Fruit fly (Drosophila melanogaster) whole organism, embryonic: ENCODE results near the gene ss.

Source experiments
- ATbp ChIP-seq: fragments of 200-800 bp; sonication (Bioruptor generic); optimal IDR thresholded peaks from 2 replicates; lab custom pipeline; 2017; ENCODE audit warnings: missing biosample characterization, mild to moderate bottlenecking, missing genetic modification characterization, missing genetic modification reagents
- CG10209 ChIP-seq: fragments of 200-800 bp; sonication (Bioruptor generic); optimal IDR thresholded peaks from 3 replicates; lab custom pipeline; 2017; ENCODE audit warnings: missing biosample characterization, mild to moderate bottlenecking, missing genetic modification characterization, missing genetic modification reagents
- CG10267 ChIP-seq: fragments of 200-800 bp; sonication (Bioruptor generic); optimal IDR thresholded peaks from 2 replicates; lab custom pipeline; 2018; ENCODE audit warnings: missing biosample characterization, mild to moderate bottlenecking, missing genetic modification characterization, moderate library complexity
- CG11093 ChIP-seq: fragments of 200-800 bp; sonication (Bioruptor generic); IDR thresholded peaks from 3 replicates; pipeline ENCODE4 v1.3.6; 2022; ENCODE audit warnings: missing biosample characterization, missing genetic modification characterization
- CG13296 ChIP-seq: fragments of 200-800 bp; sonication (Bioruptor generic); optimal IDR thresholded peaks from 3 replicates; lab custom pipeline; 2018; ENCODE audit warnings: missing biosample characterization, mild to moderate bottlenecking, missing genetic modification characterization
- CG14860 ChIP-seq: fragments of 200-800 bp; sonication (Bioruptor generic); IDR thresholded peaks from 3 replicates; pipeline ENCODE4 v1.3.6; 2022; ENCODE audit warnings: missing biosample characterization, missing genetic modification characterization; ENCODE audit not compliant: partially characterized antibody
- CG18262 ChIP-seq: fragments of 200-800 bp; optimal IDR thresholded peaks from 3 replicates; lab custom pipeline; 2019; ENCODE audit warnings: missing biosample characterization, mild to moderate bottlenecking, missing genetic modification characterization, moderate library complexity
- CG31441 ChIP-seq: fragments of 200-800 bp; sonication (Bioruptor generic); IDR thresholded peaks from 2 replicates; pipeline ENCODE4 v1.3.6; 2022; ENCODE audit warnings: missing biosample characterization, missing genetic modification characterization
- CG32767 ChIP-seq: fragments of 200-800 bp; sonication (Bioruptor generic); IDR thresholded peaks from 2 replicates; pipeline ENCODE4 v1.3.6; 2022; ENCODE audit warnings: missing biosample characterization, missing genetic modification characterization
- CG3726 ChIP-seq: fragments of 200-800 bp; sonication (Bioruptor generic); IDR thresholded peaks from 3 replicates; pipeline ENCODE4, ENCODE4 v1.3.6; 2022; ENCODE audit warnings: missing biosample characterization, missing genetic modification characterization
- CG5180 ChIP-seq: fragments of 200-800 bp; sonication (Bioruptor generic); optimal IDR thresholded peaks from 3 replicates; lab custom pipeline; 2017; ENCODE audit warnings: missing biosample characterization, missing genetic modification characterization, mild to moderate bottlenecking, moderate library complexity, missing genetic modification reagents
- CG6254 ChIP-seq: fragments of 200-800 bp; sonication (Bioruptor generic); optimal IDR thresholded peaks from 3 replicates; lab custom pipeline; 2017; ENCODE audit warnings: mild to moderate bottlenecking, missing biosample characterization, missing genetic modification reagents, missing genetic modification characterization
- CG7372 ChIP-seq: fragments of 200-800 bp; sonication (Bioruptor generic); IDR thresholded peaks from 2 replicates; pipeline ENCODE4 v1.3.6; 2022; ENCODE audit warnings: missing biosample characterization, missing genetic modification characterization
- CG7786 ChIP-seq: fragments of 200-800 bp; sonication (Bioruptor generic); optimal IDR thresholded peaks from 2 replicates; lab custom pipeline; 2016; ENCODE audit warnings: missing biosample characterization, missing genetic modification characterization
- CG9437 ChIP-seq: fragments of 200-800 bp; sonication (Bioruptor generic); optimal IDR thresholded peaks from 2 replicates; lab custom pipeline; 2018; ENCODE audit warnings: missing biosample characterization, mild to moderate bottlenecking, missing genetic modification characterization
- CoRest ChIP-seq: fragments of 200-800 bp; sonication (Bioruptor generic); optimal IDR thresholded peaks from 3 replicates; lab custom pipeline; 2018; ENCODE audit warnings: missing biosample characterization, mild to moderate bottlenecking, missing genetic modification characterization, moderate library complexity
- Dp ChIP-seq: fragments of 200-800 bp; sonication (Bioruptor generic); optimal IDR thresholded peaks from 2 replicates; lab custom pipeline; 2018; ENCODE audit warnings: missing biosample characterization, mild to moderate bottlenecking, missing genetic modification characterization, moderate library complexity
- Drgx ChIP-seq: fragments of 200-800 bp; sonication (Bioruptor generic); IDR thresholded peaks from 2 replicates; pipeline ENCODE4 v1.3.6; 2022; ENCODE audit warnings: missing biosample characterization, missing genetic modification characterization
- Fer3 ChIP-seq: fragments of 200-800 bp; sonication (Bioruptor generic); optimal IDR thresholded peaks from 2 replicates; lab custom pipeline; 2018; ENCODE audit warnings: missing biosample characterization, mild to moderate bottlenecking, missing genetic modification characterization, moderate library complexity
- Hey ChIP-seq: fragments of 200-800 bp; sonication (Bioruptor generic); optimal IDR thresholded peaks from 3 replicates; lab custom pipeline; 2018; ENCODE audit warnings: missing biosample characterization, mild to moderate bottlenecking, missing genetic modification characterization
- Hmr ChIP-seq: fragments of 200-800 bp; sonication (Bioruptor generic); optimal IDR thresholded peaks from 3 replicates; lab custom pipeline; 2017; ENCODE audit warnings: mild to moderate bottlenecking, missing biosample characterization, missing genetic modification reagents, missing genetic modification characterization
- Hr39 ChIP-seq: fragments of >200 bp; optimal IDR thresholded peaks from 2 replicates; lab custom pipeline; 2017
- Kr ChIP-seq: fragments of 200-800 bp; sonication (Bioruptor generic); optimal IDR thresholded peaks from 2 replicates; lab custom pipeline; 2017; ENCODE audit warnings: missing biosample characterization, mild to moderate bottlenecking, missing genetic modification characterization
- Lhr ChIP-seq: fragments of 200-800 bp; sonication (Bioruptor generic); optimal IDR thresholded peaks from 3 replicates; lab custom pipeline; 2017; ENCODE audit warnings: mild to moderate bottlenecking, missing biosample characterization, missing genetic modification reagents, missing genetic modification characterization
- Max ChIP-seq: fragments of 200-800 bp; sonication (Bioruptor generic); optimal IDR thresholded peaks from 2 replicates; lab custom pipeline; 2016; ENCODE audit warnings: missing biosample characterization, mild to moderate bottlenecking, missing genetic modification characterization
- Myb ChIP-seq: fragments of 200-800 bp; sonication (Bioruptor generic); optimal IDR thresholded peaks from 2 replicates; lab custom pipeline; 2016; ENCODE audit warnings: missing biosample characterization, missing genetic modification characterization
- Nf-YB ChIP-seq: fragments of 200-800 bp; sonication (Bioruptor generic); optimal IDR thresholded peaks from 3 replicates; lab custom pipeline; 2019; ENCODE audit warnings: missing biosample characterization, mild to moderate bottlenecking, missing genetic modification characterization, moderate library complexity
- Sox100B ChIP-seq: fragments of 200-800 bp; sonication (Bioruptor generic); optimal IDR thresholded peaks from 3 replicates; lab custom pipeline; 2018; ENCODE audit warnings: missing biosample characterization, mild to moderate bottlenecking, missing genetic modification characterization
- ac ChIP-seq: fragments of 200-800 bp; sonication (Bioruptor generic); optimal IDR thresholded peaks from 3 replicates; lab custom pipeline; 2017; ENCODE audit warnings: missing biosample characterization, mild to moderate bottlenecking, missing genetic modification characterization
- br ChIP-seq: fragments of >200 bp; optimal IDR thresholded peaks from 2 replicates; lab custom pipeline; 2017
- btn ChIP-seq: fragments of 200-800 bp; sonication (Bioruptor generic); optimal IDR thresholded peaks from 2 replicates; lab custom pipeline; 2016; ENCODE audit warnings: missing biosample characterization, missing genetic modification characterization
- chn ChIP-seq: fragments of 200-800 bp; sonication (Bioruptor generic); optimal IDR thresholded peaks from 2 replicates; lab custom pipeline; 2016; ENCODE audit warnings: missing biosample characterization, missing genetic modification characterization
- dmrt99B ChIP-seq: fragments of 200-800 bp; sonication (Bioruptor generic); optimal IDR thresholded peaks from 2 replicates; lab custom pipeline; 2018; ENCODE audit warnings: missing biosample characterization, mild to moderate bottlenecking, missing genetic modification characterization, moderate library complexity
- dysf ChIP-seq: fragments of 200-800 bp; sonication (Bioruptor generic); IDR thresholded peaks from 3 replicates; pipeline ENCODE4 v1.3.6; 2022; ENCODE audit warnings: missing biosample characterization, missing genetic modification characterization
- fd102C ChIP-seq: fragments of 200-800 bp; sonication (Bioruptor generic); optimal IDR thresholded peaks from 2 replicates; lab custom pipeline; 2018; ENCODE audit warnings: missing biosample characterization, mild to moderate bottlenecking, missing genetic modification characterization, moderate library complexity
- fd64A ChIP-seq: fragments of 200-800 bp; sonication (Bioruptor generic); optimal IDR thresholded peaks from 3 replicates; lab custom pipeline; 2018; ENCODE audit warnings: missing biosample characterization, mild to moderate bottlenecking, missing genetic modification characterization
- gfzf ChIP-seq: fragments of 200-800 bp; sonication (Bioruptor generic); optimal IDR thresholded peaks from 2 replicates; lab custom pipeline; 2016; ENCODE audit warnings: missing biosample characterization, mild to moderate bottlenecking, missing genetic modification characterization, moderate library complexity
- hb ChIP-seq: fragments of 200-800 bp; sonication (Bioruptor generic); IDR thresholded peaks from 3 replicates; pipeline ENCODE4 v1.3.6; 2022; ENCODE audit warnings: missing biosample characterization, missing genetic modification characterization; ENCODE audit not compliant: partially characterized antibody
- jigr1 ChIP-seq: fragments of 200-800 bp; sonication (Bioruptor generic); IDR thresholded peaks from 3 replicates; pipeline ENCODE4 v1.3.6; 2022; ENCODE audit warnings: missing biosample characterization, missing genetic modification characterization
- kah ChIP-seq: fragments of 200-800 bp; sonication (Bioruptor generic); optimal IDR thresholded peaks from 2 replicates; lab custom pipeline; 2018; ENCODE audit warnings: missing biosample characterization, mild to moderate bottlenecking, missing genetic modification characterization
- kay ChIP-seq: fragments of 200-800 bp; sonication (Bioruptor generic); optimal IDR thresholded peaks from 2 replicates; lab custom pipeline; 2016; ENCODE audit warnings: missing biosample characterization, missing genetic modification characterization
- mam ChIP-seq: fragments of 200-800 bp; sonication (Bioruptor generic); optimal IDR thresholded peaks from 3 replicates; lab custom pipeline; 2016; ENCODE audit warnings: missing biosample characterization, missing genetic modification characterization
- mirr ChIP-seq: fragments of 200-800 bp; sonication (Bioruptor generic); optimal IDR thresholded peaks from 3 replicates; lab custom pipeline; 2018; ENCODE audit warnings: missing biosample characterization, mild to moderate bottlenecking, missing genetic modification characterization
- org-1 ChIP-seq: fragments of 200-800 bp; sonication (Bioruptor generic); optimal IDR thresholded peaks from 2 replicates; lab custom pipeline; 2017; ENCODE audit warnings: missing biosample characterization, missing genetic modification characterization
- otp ChIP-seq: fragments of 200-800 bp; sonication (Bioruptor generic); IDR thresholded peaks from 3 replicates; pipeline ENCODE4, ENCODE4 v1.3.6; 2022; ENCODE audit warnings: missing biosample characterization, missing genetic modification characterization
- rib ChIP-seq: fragments of 200-800 bp; sonication (Bioruptor generic); IDR thresholded peaks from 2 replicates; pipeline ENCODE4 v1.3.6; 2022; ENCODE audit warnings: missing biosample characterization, missing genetic modification characterization
- sim ChIP-seq: fragments of 200-800 bp; sonication (Bioruptor generic); IDR thresholded peaks from 2 replicates; pipeline ENCODE4 v1.3.6; 2022; ENCODE audit warnings: missing biosample characterization, missing genetic modification characterization
- sob ChIP-seq: fragments of 200-800 bp; sonication (Bioruptor generic); IDR thresholded peaks from 2 replicates; pipeline ENCODE4 v1.3.6; 2022; ENCODE audit warnings: missing biosample characterization, missing genetic modification characterization
- sqz ChIP-seq: fragments of 200-800 bp; sonication (Bioruptor generic); optimal IDR thresholded peaks from 3 replicates; lab custom pipeline; 2018; ENCODE audit warnings: missing biosample characterization, mild to moderate bottlenecking, missing genetic modification characterization
- stwl ChIP-seq: fragments of 200-800 bp; sonication (Bioruptor generic); optimal IDR thresholded peaks from 3 replicates; lab custom pipeline; 2018; ENCODE audit warnings: missing biosample characterization, mild to moderate bottlenecking, missing genetic modification characterization, moderate library complexity
- ttk ChIP-seq: fragments of 200-800 bp; sonication (Bioruptor generic); IDR thresholded peaks from 2 replicates; pipeline ENCODE4 v2.1.2; 2022; ENCODE audit warnings: missing biosample characterization, missing genetic modification characterization
- wdn ChIP-seq: fragments of 200-800 bp; sonication (Bioruptor generic); IDR thresholded peaks from 2 replicates; pipeline ENCODE4 v1.3.6; 2022; ENCODE audit warnings: missing biosample characterization, missing genetic modification characterization

Gene ss

dm6 chr3R:16349111-16349655 lies 54.3 kb downstream of the ss start, which contains the start of the genes CG14879 and Manf (continued):
- no peak for TF ChIP-seq CoRest (tag; lab: Kevin White, UChicago)
- TF ChIP-seq dmrt99B (tag; lab: Kevin White, UChicago): no peak
- no peak for TF ChIP-seq fd64A (GFP tag; lab: Kevin White, UChicago)
- TF ChIP-seq org-1: no peak
- TF ChIP-seq ttk (GFP tag; lab: Robert Waterston, UW): no peak
- no peak for TF ChIP-seq CG10209 (GFP tag; lab: Kevin White, UChicago)
- TF ChIP-seq wdn: no peak
- TF ChIP-seq CG18262: no peak
- no peak for TF ChIP-seq CG3726
- TF ChIP-seq Nf-YB (GFP tag; lab: Kevin White, UChicago): peak; percentile 37
- no peak for TF ChIP-seq Fer3 (tag; lab: Kevin White, UChicago)
- TF ChIP-seq sob (GFP tag; lab: Robert Waterston, UW): no peak
- no peak for TF ChIP-seq CG31441 (GFP tag; lab: Robert Waterston, UW)
- TF ChIP-seq ATbp (GFP tag; lab: Kevin White, UChicago): no peak
- peak; percentile 69 for TF ChIP-seq gfzf (GFP tag; lab: Kevin White, UChicago)
- TF ChIP-seq Kr (GFP tag; lab: Kevin White, UChicago): no peak
- peak; percentile 6 for TF ChIP-seq CG9437 (GFP tag; lab: Kevin White, UChicago)
- TF ChIP-seq dysf (GFP tag; lab: Robert Waterston, UW): no peak
- TF ChIP-seq CG7372 (GFP tag; lab: Robert Waterston, UW): no peak
- TF ChIP-seq Max (GFP tag; lab: Kevin White, UChicago): no peak
- TF ChIP-seq CG14860: no peak
- TF ChIP-seq chn: no peak
- peak; percentile 6 for TF ChIP-seq Myb
- no peak for TF ChIP-seq CG6254
- TF ChIP-seq Hey (tag; lab: Kevin White, UChicago): no peak
- peak; percentile 92 for TF ChIP-seq kah (GFP tag; lab: Kevin White, UChicago)
- no peak for TF ChIP-seq kay
- TF ChIP-seq br (lab: Kevin White, UChicago): no peak
- no peak; the same call in 2 of the 3 replicates for TF ChIP-seq otp (GFP tag; lab: Robert Waterston, UW)
- no peak for TF ChIP-seq Lhr (GFP tag; lab: Kevin White, UChicago)
- no peak for TF ChIP-seq Drgx (GFP tag; lab: Robert Waterston, UW)
- TF ChIP-seq ac (GFP tag; lab: Kevin White, UChicago): no peak
- TF ChIP-seq jigr1 (GFP tag; lab: Robert Waterston, UW): no peak
- TF ChIP-seq mam (GFP tag; lab: Kevin White, UChicago): no peak
- no peak for TF ChIP-seq Hr39 (lab: Kevin White, UChicago)
- no peak for TF ChIP-seq sqz
- no peak for TF ChIP-seq sim (GFP tag; lab: Robert Waterston, UW)
- TF ChIP-seq CG11093: no peak
- TF ChIP-seq Hmr: peak; percentile 46
- TF ChIP-seq rib (GFP tag; lab: Robert Waterston, UW): peak; percentile 30; the same call in 1 of the 2 replicates
- no peak for TF ChIP-seq btn (GFP tag; lab: Kevin White, UChicago)
- TF ChIP-seq Sox100B (GFP tag; lab: Kevin White, UChicago): no peak
- peak; percentile 6 for TF ChIP-seq mirr (GFP tag; lab: Kevin White, UChicago)
- TF ChIP-seq CG10267 (tag; lab: Kevin White, UChicago): peak; percentile 38
- no peak for TF ChIP-seq CG32767
- TF ChIP-seq CG13296 (GFP tag; lab: Kevin White, UChicago): no peak
- TF ChIP-seq fd102C (GFP tag; lab: Kevin White, UChicago): no peak
- no peak for TF ChIP-seq hb (GFP tag; lab: Robert Waterston, UW)
- no peak for TF ChIP-seq CG5180 (GFP tag; lab: Kevin White, UChicago)
- TF ChIP-seq Dp: peak; percentile 90
- peak; percentile 50 for TF ChIP-seq stwl
- TF ChIP-seq CG7786 (GFP tag; lab: Kevin White, UChicago): no peak
